Fruit fly (Drosophila melanogaster) whole organism, embryonic: ENCODE results near the gene CG4607.

Experiments used
- Atf-2 ChIP-seq: fragments of 200-800 bp; sonication (Bioruptor generic); optimal IDR thresholded peaks from 2 replicates; lab custom pipeline; 2016; ENCODE audit warnings: missing biosample characterization, missing genetic modification characterization
- C15 ChIP-seq: fragments of 200-800 bp; sonication (Bioruptor generic); IDR thresholded peaks from 3 replicates; pipeline ENCODE4 v1.3.6; 2022; ENCODE audit warnings: missing biosample characterization, missing genetic modification characterization
- CG10565 ChIP-seq: fragments of 200-800 bp; sonication (Bioruptor generic); optimal IDR thresholded peaks from 3 replicates; lab custom pipeline; 2016; ENCODE audit warnings: missing biosample characterization, mild to moderate bottlenecking, missing genetic modification characterization
- CG10979 ChIP-seq: fragments of 200-800 bp; sonication (Bioruptor generic); optimal IDR thresholded peaks from 2 replicates; lab custom pipeline; 2018; ENCODE audit warnings: missing biosample characterization, mild to moderate bottlenecking, missing genetic modification characterization, moderate library complexity
- CG11247 ChIP-seq: fragments of 200-800 bp; sonication (Bioruptor generic); IDR thresholded peaks from 2 replicates; pipeline ENCODE4 v1.3.6; 2022; ENCODE audit warnings: missing biosample characterization, missing genetic modification characterization
- CG13123 ChIP-seq: fragments of 200-800 bp; sonication (Bioruptor generic); optimal IDR thresholded peaks from 2 replicates; lab custom pipeline; 2016; ENCODE audit warnings: missing biosample characterization, missing genetic modification characterization
- CG13775 ChIP-seq: fragments of 200-800 bp; sonication (Bioruptor generic); optimal IDR thresholded peaks from 3 replicates; lab custom pipeline; 2017; ENCODE audit warnings: missing biosample characterization, mild to moderate bottlenecking, missing genetic modification characterization
- CG15479 ChIP-seq: fragments of 200-800 bp; sonication (Bioruptor generic); optimal IDR thresholded peaks from 3 replicates; lab custom pipeline; 2019; ENCODE audit warnings: missing biosample characterization, mild to moderate bottlenecking, missing genetic modification characterization, moderate library complexity
- CG16813 ChIP-seq: fragments of 200-800 bp; sonication (Bioruptor generic); IDR thresholded peaks from 3 replicates; pipeline ENCODE4 v1.3.6; 2022; ENCODE audit warnings: missing biosample characterization, missing genetic modification characterization; ENCODE audit not compliant: partially characterized antibody
- CG17361 ChIP-seq: fragments of 200-800 bp; sonication (Bioruptor generic); IDR thresholded peaks from 3 replicates; pipeline ENCODE4 v1.3.6; 2022; ENCODE audit warnings: missing biosample characterization, missing genetic modification characterization
- CG17802 ChIP-seq: fragments of 200-800 bp; sonication (Bioruptor generic); optimal IDR thresholded peaks from 2 replicates; lab custom pipeline; 2018; ENCODE audit warnings: missing biosample characterization, mild to moderate bottlenecking, missing genetic modification characterization, moderate library complexity
- CG34376 ChIP-seq: fragments of 200-800 bp; sonication (Bioruptor generic); optimal IDR thresholded peaks from 2 replicates; lab custom pipeline; 2018; ENCODE audit warnings: missing biosample characterization, mild to moderate bottlenecking, missing genetic modification characterization
- CG3726 ChIP-seq: fragments of 200-800 bp; sonication (Bioruptor generic); IDR thresholded peaks from 3 replicates; pipeline ENCODE4, ENCODE4 v1.3.6; 2022; ENCODE audit warnings: missing biosample characterization, missing genetic modification characterization
- CG3838 ChIP-seq: fragments of 200-800 bp; sonication (Bioruptor generic); optimal IDR thresholded peaks from 3 replicates; lab custom pipeline; 2016; ENCODE audit warnings: missing biosample characterization, missing genetic modification characterization
- CG42726 ChIP-seq: fragments of 200-800 bp; sonication (Bioruptor generic); IDR thresholded peaks from 2 replicates; pipeline ENCODE4 v1.3.6; 2022; ENCODE audit warnings: missing biosample characterization, missing genetic modification characterization; ENCODE audit not compliant: partially characterized antibody
- CG4820 ChIP-seq: fragments of 200-800 bp; sonication (Bioruptor generic); optimal IDR thresholded peaks from 3 replicates; lab custom pipeline; 2016; ENCODE audit warnings: missing biosample characterization, missing genetic modification characterization
- CG6175 ChIP-seq: fragments of 200-800 bp; sonication (Bioruptor generic); IDR thresholded peaks from 3 replicates; pipeline ENCODE4 v1.3.6; 2022; ENCODE audit warnings: missing biosample characterization, missing genetic modification characterization
- CG6683 ChIP-seq: fragments of 200-800 bp; sonication (Bioruptor generic); optimal IDR thresholded peaks from 2 replicates; lab custom pipeline; 2017; ENCODE audit warnings: missing biosample characterization, mild to moderate bottlenecking, missing genetic modification characterization, missing genetic modification reagents
- CG7745 ChIP-seq: fragments of 200-800 bp; sonication (Bioruptor generic); optimal IDR thresholded peaks from 2 replicates; lab custom pipeline; 2018; ENCODE audit warnings: missing biosample characterization, mild to moderate bottlenecking, missing genetic modification characterization, moderate library complexity
- CG7987 ChIP-seq: fragments of 200-800 bp; sonication (Bioruptor generic); optimal IDR thresholded peaks from 2 replicates; lab custom pipeline; 2018; ENCODE audit warnings: missing biosample characterization, mild to moderate bottlenecking, missing genetic modification characterization, moderate library complexity
- CG9727 ChIP-seq: fragments of 200-800 bp; sonication (Bioruptor generic); optimal IDR thresholded peaks from 3 replicates; lab custom pipeline; 2017; ENCODE audit warnings: missing biosample characterization, mild to moderate bottlenecking, missing genetic modification characterization
- CG9797 ChIP-seq: fragments of 200-800 bp; sonication (Bioruptor generic); optimal IDR thresholded peaks from 3 replicates; lab custom pipeline; 2018; ENCODE audit warnings: missing biosample characterization, mild to moderate bottlenecking, missing genetic modification characterization
- CG9932 ChIP-seq: fragments of 200-800 bp; sonication (Bioruptor generic); IDR thresholded peaks from 2 replicates; pipeline ENCODE4 v1.3.6; 2022; ENCODE audit warnings: missing biosample characterization, missing genetic modification characterization
- CkIIα-i1 ChIP-seq: fragments of 200-800 bp; sonication (Bioruptor generic); IDR thresholded peaks from 2 replicates; pipeline ENCODE4 v1.3.6; 2022; ENCODE audit warnings: missing biosample characterization, missing genetic modification characterization
- Dad ChIP-seq: fragments of 200-800 bp; sonication (Bioruptor generic); optimal IDR thresholded peaks from 3 replicates; lab custom pipeline; 2016; ENCODE audit warnings: missing biosample characterization, missing genetic modification characterization
- Ets65A ChIP-seq: fragments of 200-800 bp; sonication (Bioruptor generic); peaks from one replicate; lab custom pipeline; 2016; ENCODE audit warnings: missing biosample characterization, missing genetic modification characterization
- Gsc ChIP-seq: fragments of 200-800 bp; sonication (Bioruptor generic); IDR thresholded peaks from 2 replicates; pipeline ENCODE4 v1.3.6; 2022; ENCODE audit warnings: missing biosample characterization, missing genetic modification characterization
- HHEX ChIP-seq: fragments of 200-800 bp; sonication (Bioruptor generic); optimal IDR thresholded peaks from 3 replicates; lab custom pipeline; 2017; ENCODE audit warnings: missing biosample characterization, mild to moderate bottlenecking, missing genetic modification characterization, missing genetic modification reagents
- Lpt ChIP-seq: fragments of >200 bp; optimal IDR thresholded peaks from 2 replicates; lab custom pipeline; 2018; ENCODE audit warnings: missing biosample characterization, missing genetic modification characterization
- Mes4 ChIP-seq: fragments of 200-800 bp; sonication (Bioruptor generic); optimal IDR thresholded peaks from 2 replicates; lab custom pipeline; 2016; ENCODE audit warnings: missing biosample characterization, missing genetic modification characterization
- NFAT ChIP-seq: fragments of 200-800 bp; sonication (Bioruptor generic); IDR thresholded peaks from 2 replicates; pipeline ENCODE4 v1.3.6; 2022; ENCODE audit warnings: missing biosample characterization, missing genetic modification characterization
- NK7.1 ChIP-seq: fragments of 200-800 bp; sonication (Bioruptor generic); optimal IDR thresholded peaks from 3 replicates; lab custom pipeline; 2016; ENCODE audit warnings: missing biosample characterization, missing genetic modification characterization
- PHDP ChIP-seq: fragments of 200-800 bp; sonication (Bioruptor generic); optimal IDR thresholded peaks from 3 replicates; lab custom pipeline; 2018; ENCODE audit warnings: missing biosample characterization, mild to moderate bottlenecking, missing genetic modification characterization, moderate library complexity
- YL-1 ChIP-seq: fragments of 200-800 bp; sonication (Bioruptor generic); optimal IDR thresholded peaks from 3 replicates; lab custom pipeline; 2017; ENCODE audit warnings: missing biosample characterization, mild to moderate bottlenecking, missing genetic modification characterization
- az2 ChIP-seq: fragments of 200-800 bp; sonication (Bioruptor generic); optimal IDR thresholded peaks from 3 replicates; lab custom pipeline; 2016; ENCODE audit warnings: missing biosample characterization, missing genetic modification characterization
- bab2 ChIP-seq: fragments of 200-800 bp; sonication (Bioruptor generic); optimal IDR thresholded peaks from 2 replicates; lab custom pipeline; 2016; ENCODE audit warnings: missing biosample characterization, missing genetic modification characterization
- croc ChIP-seq: fragments of 200-800 bp; sonication (Bioruptor generic); conservative IDR thresholded peaks from 3 replicates; pipeline ENCODE4 v1.3.6; 2022; ENCODE audit warnings: missing biosample characterization, missing genetic modification characterization
- crol ChIP-seq: fragments of 200-800 bp; sonication (Bioruptor generic); IDR thresholded peaks from 2 replicates; pipeline ENCODE4 v1.3.6; 2022; ENCODE audit warnings: missing biosample characterization, missing genetic modification characterization
- dm ChIP-seq: fragments of 200-800 bp; sonication (Bioruptor generic); optimal IDR thresholded peaks from 3 replicates; lab custom pipeline; 2016; ENCODE audit warnings: missing biosample characterization, missing genetic modification characterization
- ftz-f1 ChIP-seq: fragments of 200-800 bp; sonication (Bioruptor generic); optimal IDR thresholded peaks from 2 replicates; lab custom pipeline; 2016; ENCODE audit warnings: missing biosample characterization, missing genetic modification characterization
- gfzf ChIP-seq: fragments of 200-800 bp; sonication (Bioruptor generic); optimal IDR thresholded peaks from 2 replicates; lab custom pipeline; 2016; ENCODE audit warnings: missing biosample characterization, mild to moderate bottlenecking, missing genetic modification characterization, moderate library complexity
- ham ChIP-seq: fragments of 200-800 bp; sonication (Bioruptor generic); IDR thresholded peaks from 2 replicates; pipeline ENCODE4 v1.3.6; 2022; ENCODE audit warnings: missing biosample characterization, missing genetic modification characterization
- jing ChIP-seq: fragments of 200-800 bp; sonication (Bioruptor generic); optimal IDR thresholded peaks from 2 replicates; lab custom pipeline; 2018; ENCODE audit warnings: missing biosample characterization, mild to moderate bottlenecking, missing genetic modification characterization
- lilli ChIP-seq: fragments of 200-800 bp; sonication (Bioruptor generic); optimal IDR thresholded peaks from 3 replicates; lab custom pipeline; 2016; ENCODE audit warnings: missing biosample characterization, missing genetic modification characterization
- nau ChIP-seq: fragments of 200-800 bp; sonication (Bioruptor generic); optimal IDR thresholded peaks from 3 replicates; lab custom pipeline; 2017; ENCODE audit warnings: missing biosample characterization, mild to moderate bottlenecking, missing genetic modification characterization, missing genetic modification reagents
- oc ChIP-seq: fragments of 200-800 bp; sonication (Bioruptor generic); optimal IDR thresholded peaks from 2 replicates; lab custom pipeline; 2018; ENCODE audit warnings: missing biosample characterization, mild to moderate bottlenecking, missing genetic modification characterization, moderate library complexity
- sc ChIP-seq, 3 experiments: fragments of >200 bp in 2 of 3; fragments of 200-800 bp in 1 of 3; sonication (Bioruptor generic) in 1 of 3; optimal IDR thresholded peaks; 2 replicates in 2 of 3; 3 replicates in 1 of 3; lab custom pipeline; 2017; ENCODE audit warnings: mild to moderate bottlenecking in 1 of 3, missing biosample characterization in 1 of 3, missing genetic modification characterization in 1 of 3, missing genetic modification reagents in 1 of 3
- shn ChIP-seq: fragments of 200-800 bp; sonication (Bioruptor generic); optimal IDR thresholded peaks from 3 replicates; lab custom pipeline; 2016; ENCODE audit warnings: missing biosample characterization, missing genetic modification characterization
- sqz ChIP-seq: fragments of 200-800 bp; sonication (Bioruptor generic); optimal IDR thresholded peaks from 3 replicates; lab custom pipeline; 2018; ENCODE audit warnings: missing biosample characterization, mild to moderate bottlenecking, missing genetic modification characterization
- zf30C ChIP-seq: fragments of 200-800 bp; sonication (Bioruptor generic); optimal IDR thresholded peaks from 3 replicates; lab custom pipeline; 2018; ENCODE audit warnings: missing biosample characterization, mild to moderate bottlenecking, missing genetic modification characterization

The CG4607 gene

dm6 chrX:7095292-7095911 lies 26.2 kb downstream of the CG4607 start (continued):
- TF ChIP-seq CG4820 (GFP tag; lab: Kevin White, UChicago) (peak; percentile 76), CG9932 (peak; percentile 64), NK7.1 (peak; percentile 67), Mes4 (GFP tag; lab: Kevin White, UChicago) (peak; percentile 49), CG34376 (peak; percentile 56), crol (GFP tag; lab: Robert Waterston, UW) (no peak), shn (GFP tag; lab: Kevin White, UChicago) (peak; percentile 42), CG17361 (GFP tag; lab: Robert Waterston, UW) (peak; percentile 62), oc (tag; lab: Kevin White, UChicago) (peak; percentile 75), CG6683 (GFP tag; lab: Kevin White, UChicago) (peak; percentile 21), sc (optimal IDR thresholded peaks at IDR 0.05; lab: Kevin White, UChicago) (no peak), sc (GFP tag; optimal IDR thresholded peaks at IDR 0.05; lab: Kevin White, UChicago) (no peak), C15 (GFP tag; lab: Robert Waterston, UW) (no peak), dm (peak; percentile 33), CG9727 (GFP tag; lab: Kevin White, UChicago) (peak; percentile 44), CG16813 (GFP tag; lab: Robert Waterston, UW) (no peak), CG11247 (GFP tag; lab: Robert Waterston, UW) (peak; percentile 62; the same call in 1 of the 2 replicates), CG3726 (0 out of 3 replicates have a peak, but pooled peaks have one; percentile 14), ftz-f1 (GFP tag; lab: Kevin White, UChicago) (no peak), croc (GFP tag; lab: Robert Waterston, UW) (peak; percentile 46; the same call in 2 of the 3 replicates), zf30C (GFP tag; lab: Kevin White, UChicago) (peak; percentile 63), ham (GFP tag; lab: Robert Waterston, UW) (no peak), gfzf (GFP tag; lab: Kevin White, UChicago) (no peak), lilli (GFP tag; lab: Kevin White, UChicago) (peak; percentile 75), Dad (GFP tag; lab: Kevin White, UChicago) (peak; percentile 46), NFAT (GFP tag; lab: Robert Waterston, UW) (peak; percentile 48; the same call in 1 of the 2 replicates), HHEX (peak; percentile 77), CG42726 (GFP tag; lab: Robert Waterston, UW) (no peak), CG13123 (GFP tag; lab: Kevin White, UChicago) (peak; percentile 9), CkIIα-i1 (GFP tag; lab: Robert Waterston, UW) (0 out of 2 replicates have a peak, but pooled peaks have one; percentile 17), CG7745 (no peak), Gsc (GFP tag; lab: Robert Waterston, UW) (no peak), CG3838 (no peak), bab2 (GFP tag; lab: Kevin White, UChicago) (peak; percentile 70), nau (GFP tag; lab: Kevin White, UChicago) (peak; percentile 40), sqz (GFP tag; lab: Kevin White, UChicago) (no peak), CG10565 (no peak), CG6175 (peak; percentile 53; the same call in 1 of the 3 replicates), CG9797 (no peak), Lpt (GFP tag; lab: Kevin White, UChicago) (no peak), YL-1 (GFP tag; lab: Kevin White, UChicago) (no peak), CG13775 (GFP tag; lab: Kevin White, UChicago) (peak; percentile 24), CG10979 (tag; lab: Kevin White, UChicago) (peak; percentile 71), CG15479 (GFP tag; lab: Kevin White, UChicago) (no peak), jing (GFP tag; lab: Kevin White, UChicago) (peak; percentile 73), Atf-2 (peak; percentile 65), Ets65A (GFP tag; lab: Kevin White, UChicago) (peak; percentile 87), CG7987 (GFP tag; lab: Kevin White, UChicago) (no peak), az2 (peak; percentile 80), CG17802 (tag; lab: Kevin White, UChicago) (peak; percentile 55), PHDP (tag; lab: Kevin White, UChicago) (peak; percentile 83)
